Worm (Caenorhabditis elegans) whole organism, L4/young adult: ENCODE data around the gene K04D7.6.

Experiments
- W03F9.2 ChIP-seq: fragments of 150-350 bp; optimal IDR thresholded peaks from 2 replicates; lab custom pipeline; 2014; ENCODE audit warnings: missing biosample characterization, missing genetic modification characterization
- dao-5 ChIP-seq: sonication (generic microtip); optimal IDR thresholded peaks from 2 replicates; lab custom pipeline; 2016; ENCODE audit warnings: missing genotype, missing genetic modification characterization, moderate library complexity, missing compliant biosample characterization
- him-1 ChIP-seq: sonication (generic microtip); optimal IDR thresholded peaks from 2 replicates; lab custom pipeline; 2016; ENCODE audit warnings: missing genotype, missing genetic modification reagents, missing genetic modification characterization, missing compliant biosample characterization

K04D7.6 gene

ce11 chrIV:10235279-10235829 is 29.3 kb upstream of the K04D7.6 start, which contains the start of gene ech-9:
ech-9 (minus strand) TSS chrIV:10235329.
- TF ChIP-seq dao-5 (tag; lab: Kevin White, UChicago) (no peak), him-1 (tag; lab: Kevin White, UChicago) (no peak), W03F9.2 (tag; lab: Kevin White, UChicago) (no peak)

- TF ChIP-seq him-1 (tag; lab: Kevin White, UChicago) (no peak), W03F9.2 (tag; lab: Kevin White, UChicago) (no peak), dao-5 (tag; lab: Kevin White, UChicago) (no peak)
Observed at ce11 chrIV:10232456-10232855, 26.4 kb upstream of the K04D7.6 start, which contains the start of gene F01G10.4. F01G10.4 (minus strand) TSS chrIV:10232556.

ce11 chrIV:10230971-10231370 is 24.9 kb upstream of the K04D7.6 start, which contains the start of gene F01G10.5:
F01G10.5 (minus strand) TSS chrIV:10231071.
- no peak for TF ChIP-seq W03F9.2 (tag; lab: Kevin White, UChicago)
- no peak for TF ChIP-seq dao-5 (tag; lab: Kevin White, UChicago)
- no peak for TF ChIP-seq him-1 (tag; lab: Kevin White, UChicago)

- TF ChIP-seq dao-5 (tag; lab: Kevin White, UChicago) = no peak
- TF ChIP-seq W03F9.2 (tag; lab: Kevin White, UChicago) = no peak
- TF ChIP-seq him-1 (tag; lab: Kevin White, UChicago) = no peak
Observed at ce11 chrIV:10227534-10227933, 21.5 kb upstream of the K04D7.6 start, which contains the start of gene F01G10.6. F01G10.6 (minus strand) TSS chrIV:10227634.

ce11 chrIV:10223723-10224122 is 17.6 kb upstream of the K04D7.6 start, which contains the start of gene nas-12:
nas-12 (plus strand) TSS chrIV:10224023.
- TF ChIP-seq him-1 (tag; lab: Kevin White, UChicago) (no peak), W03F9.2 (tag; lab: Kevin White, UChicago) (no peak), dao-5 (tag; lab: Kevin White, UChicago) (no peak)

ce11 chrIV:10222122-10222589 is 16.1 kb upstream of the K04D7.6 start, which contains the start of gene C24F3.2:
C24F3.2 (plus strand) TSS chrIV:10222539.
- no peak for TF ChIP-seq dao-5 (tag; lab: Kevin White, UChicago)
- TF ChIP-seq him-1 (tag; lab: Kevin White, UChicago) = peak; percentile 7
- no peak for TF ChIP-seq W03F9.2 (tag; lab: Kevin White, UChicago)

ce11 chrIV:10221187-10221586 is 15.1 kb upstream of the K04D7.6 start, which contains the start of gene tram-1:
tram-1 (minus strand) TSS chrIV:10221287.
- no peak for TF ChIP-seq W03F9.2 (tag; lab: Kevin White, UChicago)
- no peak for TF ChIP-seq dao-5 (tag; lab: Kevin White, UChicago)
- no peak for TF ChIP-seq him-1 (tag; lab: Kevin White, UChicago)

- no peak for TF ChIP-seq W03F9.2 (tag; lab: Kevin White, UChicago)
- TF ChIP-seq him-1 (tag; lab: Kevin White, UChicago) = no peak
- TF ChIP-seq dao-5 (tag; lab: Kevin White, UChicago) = no peak
Observed at ce11 chrIV:10219208-10219607, 13.1 kb upstream of the K04D7.6 start, which contains the start of gene qns-1. qns-1 (minus strand) TSS chrIV:10219308.

ce11 chrIV:10216704-10217296 is 10.7 kb upstream of the K04D7.6 start:
- TF ChIP-seq W03F9.2 (tag; lab: Kevin White, UChicago) (no peak), dao-5 (tag; lab: Kevin White, UChicago) (no peak), him-1 (tag; lab: Kevin White, UChicago) (no peak)

ce11 chrIV:10216078-10216477 is 10.0 kb upstream of the K04D7.6 start, which contains the start of gene col-124:
col-124 (plus strand) TSS chrIV:10216451.
- no peak for TF ChIP-seq W03F9.2 (tag; lab: Kevin White, UChicago)

ce11 chrIV:10215393-10215792 is 9.3 kb upstream of the K04D7.6 start:
- TF ChIP-seq W03F9.2 (tag; lab: Kevin White, UChicago) = no peak
- TF ChIP-seq him-1 (tag; lab: Kevin White, UChicago) = no peak
- no peak for TF ChIP-seq dao-5 (tag; lab: Kevin White, UChicago)

- TF ChIP-seq dao-5 (tag; lab: Kevin White, UChicago) (no peak), him-1 (tag; lab: Kevin White, UChicago) (no peak), W03F9.2 (tag; lab: Kevin White, UChicago) (no peak)
Observed at ce11 chrIV:10214811-10215210, 8.7 kb upstream of the K04D7.6 start, which contains the start of gene abt-1. abt-1 (minus strand) TSS chrIV:10214911.

- TF ChIP-seq dao-5 (tag; lab: Kevin White, UChicago) (no peak), W03F9.2 (tag; lab: Kevin White, UChicago) (peak; percentile 50)
Observed at ce11 chrIV:10197317-10197867, 8.7 kb downstream of the K04D7.6 start, which contains the start of gene gon-4. gon-4 (plus strand) TSS chrIV:10197817.
